Worm (Caenorhabditis elegans) whole organism, mixed stage, embryonic: ENCODE data around the gene Y39F10C.1.

Source experiments
- blmp-1 ChIP-seq: fragments of 150-350 bp; optimal IDR thresholded peaks from 2 replicates; lab custom pipeline; 2014; ENCODE audit warnings: missing biosample characterization, missing genetic modification characterization
- ces-1 ChIP-seq: fragments of 150-350 bp; optimal IDR thresholded peaks from 2 replicates; lab custom pipeline; 2014; ENCODE audit warnings: missing biosample characterization, missing genetic modification reagents, missing genetic modification characterization
- elt-1 ChIP-seq: sonication (generic microtip); optimal IDR thresholded peaks from 2 replicates; lab custom pipeline; 2017; ENCODE audit warnings: missing genetic modification characterization, mild to moderate bottlenecking, missing compliant biosample characterization, antibody characterized with exemption, moderate library complexity, borderline replicate concordance; ENCODE audit not compliant: insufficient read depth
- elt-3 ChIP-seq: fragments of 150-350 bp; optimal IDR thresholded peaks from 2 replicates; lab custom pipeline; 2014; ENCODE audit warnings: missing biosample characterization, missing genetic modification characterization
- lin-13 ChIP-seq: fragments of 150-350 bp; optimal IDR thresholded peaks from 2 replicates; lab custom pipeline; 2014; ENCODE audit warnings: missing biosample characterization, missing genetic modification characterization
- mls-2 ChIP-seq: sonication (generic microtip); optimal IDR thresholded peaks from 2 replicates; lab custom pipeline; 2016; ENCODE audit warnings: mild to moderate bottlenecking, missing genetic modification characterization, moderate library complexity, missing compliant biosample characterization
- nhr-12 ChIP-seq: fragments of 150-350 bp; optimal IDR thresholded peaks from 2 replicates; lab custom pipeline; 2014; ENCODE audit warnings: missing biosample characterization, missing genetic modification characterization
- nhr-237 ChIP-seq: fragments of 150-350 bp; optimal IDR thresholded peaks from 2 replicates; lab custom pipeline; 2014; ENCODE audit warnings: missing biosample characterization, missing genetic modification characterization
- nhr-28 ChIP-seq: fragments of 150-350 bp; optimal IDR thresholded peaks from 2 replicates; lab custom pipeline; 2014; ENCODE audit warnings: missing biosample characterization, missing genetic modification characterization
- nhr-76 ChIP-seq: sonication (generic microtip); optimal IDR thresholded peaks from 2 replicates; lab custom pipeline; 2017; ENCODE audit warnings: missing biosample characterization, missing genetic modification characterization
- sptf-1 ChIP-seq: sonication (generic microtip); optimal IDR thresholded peaks from 2 replicates; lab custom pipeline; 2017; ENCODE audit warnings: mild to moderate bottlenecking, missing genetic modification characterization, moderate library complexity, missing compliant biosample characterization
- tbx-8 ChIP-seq: fragments of 200-800 bp; sonication (Bioruptor generic); optimal IDR thresholded peaks from 2 replicates; lab custom pipeline; 2018; ENCODE audit warnings: mild to moderate bottlenecking, missing genetic modification characterization, moderate library complexity, missing compliant biosample characterization
- unc-62 ChIP-seq: fragments of 150-350 bp; optimal IDR thresholded peaks from 2 replicates; lab custom pipeline; 2014; ENCODE audit warnings: missing biosample characterization, missing genetic modification reagents, missing genetic modification characterization
- ztf-11 ChIP-seq: fragments of 150-350 bp; optimal IDR thresholded peaks from 2 replicates; lab custom pipeline; 2014; ENCODE audit warnings: missing biosample characterization, missing genetic modification characterization

DNA sequence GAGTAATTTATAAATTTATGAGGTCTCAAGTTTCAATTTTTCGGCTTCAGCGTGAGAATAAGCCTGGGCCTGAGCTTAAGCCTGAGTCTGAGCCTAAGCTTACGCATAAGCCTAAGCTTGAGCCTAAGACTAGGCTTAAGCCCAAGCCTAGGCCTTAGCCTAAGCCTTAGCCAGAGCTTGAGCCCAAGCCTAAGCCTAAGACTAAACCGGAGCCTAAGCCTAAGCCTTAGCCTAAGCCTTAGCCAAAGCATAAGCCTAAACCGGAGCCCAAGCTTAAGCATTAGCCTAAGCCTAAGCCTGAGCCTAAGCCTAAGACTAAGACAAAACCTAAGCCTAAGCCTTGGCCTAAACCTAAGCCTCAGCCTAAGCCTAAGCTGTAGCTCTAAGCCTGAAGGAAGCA, 31.7 kb upstream of the Y39F10C.1 start:
- TF ChIP-seq elt-1 (no peak), nhr-237 (no peak), ztf-11 (tag; lab: Kevin White, UChicago) (no peak), sptf-1 (tag; lab: Kevin White, UChicago) (no peak), blmp-1 (no peak), nhr-76 (tag; lab: Kevin White, UChicago) (no peak), lin-13 (no peak), nhr-28 (no peak), elt-3 (tag; lab: Kevin White, UChicago) (no peak), unc-62 (GFP tag; lab: Kevin White, UChicago) (no peak), mls-2 (tag; lab: Kevin White, UChicago) (no peak), tbx-8 (GFP tag; lab: Kevin White, UChicago) (no peak), ces-1 (GFP tag; lab: Kevin White, UChicago) (no peak), nhr-12 (tag; lab: Kevin White, UChicago) (no peak)
